Fruit fly (Drosophila melanogaster): ENCODE results near the gene r-cup.

r-cup gene

dm6 chrX:21044278-21044830 is 18.7 kb upstream of the r-cup start (continued):
- TF ChIP-seq fd85E (GFP tag; optimal IDR thresholded peaks at IDR 0.05) (no peak), CG8319 (GFP tag; optimal IDR thresholded peaks at IDR 0.05) (peak; percentile 17), CG3919 (GFP tag; optimal IDR thresholded peaks at IDR 0.05) (peak; percentile 67), lz (GFP tag; optimal IDR thresholded peaks at IDR 0.05) (peak; percentile 12), Hr39 (GFP tag; optimal IDR thresholded peaks at IDR 0.05) (peak; percentile 39), esn (GFP tag; optimal IDR thresholded peaks at IDR 0.05) (no peak), Sox102F (GFP tag; optimal IDR thresholded peaks at IDR 0.05) (peak; percentile 49), OdsH (GFP tag; optimal IDR thresholded peaks at IDR 0.05) (peak; percentile 23), CG15336 (GFP tag; IDR thresholded peaks at IDR 0.05) (peak; percentile 65), fkh (GFP tag; optimal IDR thresholded peaks at IDR 0.05) (no peak), CG16779 (tag; optimal IDR thresholded peaks at IDR 0.05) (no peak), CG10631 (GFP tag; optimal IDR thresholded peaks at IDR 0.05) (no peak), CG32006 (GFP tag; optimal IDR thresholded peaks at IDR 0.05) (no peak), Met (GFP tag; optimal IDR thresholded peaks at IDR 0.05) (peak; percentile 71), CG11294 (GFP tag; IDR thresholded peaks at IDR 0.05) (peak; percentile 45; the same call in 1 of the 2 replicates), Ets96B (tag; optimal IDR thresholded peaks at IDR 0.05) (peak; percentile 66), achi (GFP tag; optimal IDR thresholded peaks at IDR 0.05) (peak; percentile 22), CG8119 (GFP tag; IDR thresholded peaks at IDR 0.05) (peak; percentile 28; the same call in 2 of the 3 replicates), CG6792 (GFP tag; optimal IDR thresholded peaks at IDR 0.05) (no peak), topi (GFP tag; optimal IDR thresholded peaks at IDR 0.05) (peak; percentile 65), CG34406 (GFP tag; optimal IDR thresholded peaks at IDR 0.05) (no peak)

dm6 chrX:21042638-21043513 is 17.2 kb upstream of the r-cup start:
- TF ChIP-seq CG3919 (GFP tag; optimal IDR thresholded peaks at IDR 0.05) (peak; percentile 87), CG6276 (GFP tag; optimal IDR thresholded peaks at IDR 0.05) (peak; percentile 90), Blimp-1 (GFP tag; optimal IDR thresholded peaks at IDR 0.05) (peak; percentile 63), Sox15 (GFP tag; optimal IDR thresholded peaks at IDR 0.05) (peak; percentile 66), topi (GFP tag; optimal IDR thresholded peaks at IDR 0.05) (peak; percentile 77), CG6854 (GFP tag; optimal IDR thresholded peaks at IDR 0.05) (peak; percentile 81), Hr38 (GFP tag; optimal IDR thresholded peaks at IDR 0.05) (no peak), CG11902 (GFP tag; optimal IDR thresholded peaks at IDR 0.05) (peak; percentile 68), dsx (GFP tag; optimal IDR thresholded peaks at IDR 0.05; ENCODE audit: poor library complexity, severe bottlenecking) (peak; percentile 86), CG31627 (GFP tag; optimal IDR thresholded peaks at IDR 0.05) (peak; percentile 37), Met (GFP tag; optimal IDR thresholded peaks at IDR 0.05) (peak; percentile 80), spab (GFP tag; optimal IDR thresholded peaks at IDR 0.05) (peak; percentile 75), CG10669 (GFP tag; optimal IDR thresholded peaks at IDR 0.05) (peak; percentile 83), Ets96B (tag; optimal IDR thresholded peaks at IDR 0.05) (peak; percentile 92), svp (GFP tag) (peak; percentile 86), CG15336 (GFP tag; IDR thresholded peaks at IDR 0.05) (peak; percentile 95), lz (GFP tag; optimal IDR thresholded peaks at IDR 0.05) (peak; percentile 65), CG6163 (GFP tag; IDR thresholded peaks at IDR 0.05) (peak; percentile 94), vri (GFP tag; optimal IDR thresholded peaks at IDR 0.05) (peak; percentile 65), Hr39 (GFP tag; optimal IDR thresholded peaks at IDR 0.05) (peak; percentile 28), Eip93F (GFP tag; optimal IDR thresholded peaks at IDR 0.05) (peak; percentile 75), Gug (GFP tag; IDR thresholded peaks at IDR 0.05) (peak; percentile 90), CG6808 (GFP tag; optimal IDR thresholded peaks at IDR 0.05) (peak; percentile 83), dac (GFP tag; optimal IDR thresholded peaks at IDR 0.05) (peak; percentile 59), achi (GFP tag; optimal IDR thresholded peaks at IDR 0.05) (peak; percentile 86), CG1621 (tag; optimal IDR thresholded peaks at IDR 0.05) (peak; percentile 82), CG9139 (GFP tag; optimal IDR thresholded peaks at IDR 0.05) (peak; percentile 72), OdsH (GFP tag; optimal IDR thresholded peaks at IDR 0.05) (peak; percentile 84), Eip75B (GFP tag; optimal IDR thresholded peaks at IDR 0.05) (peak; percentile 74), CG7368 (GFP tag; optimal IDR thresholded peaks at IDR 0.05) (peak; percentile 79), esn (GFP tag; optimal IDR thresholded peaks at IDR 0.05) (peak; percentile 84), Sox102F (GFP tag; optimal IDR thresholded peaks at IDR 0.05) (peak; percentile 75), Lpt (GFP tag; optimal IDR thresholded peaks at IDR 0.05) (peak; percentile 76), ss (GFP tag; optimal IDR thresholded peaks at IDR 0.05) (peak; percentile 79 to 87), cyc (GFP tag; optimal IDR thresholded peaks at IDR 0.05) (peak; percentile 65), CG16779 (tag; optimal IDR thresholded peaks at IDR 0.05) (peak; percentile 79), CG8319 (GFP tag; optimal IDR thresholded peaks at IDR 0.05) (peak; percentile 37)

Measured in whole organism, prepupa.